Worm (Caenorhabditis elegans) whole organism, young adult: ENCODE results near the gene B0563.8.

Source experiments
- B0019.2 ChIP-seq: fragments of 200-800 bp; sonication (Bioruptor generic); conservative IDR thresholded peaks from 2 replicates; pipeline ENCODE4 v1.3.6; 2022; ENCODE audit warnings: missing genetic modification reagents, missing genetic modification characterization, missing compliant biosample characterization
- F10E7.11 ChIP-seq: sonication (generic microtip); optimal IDR thresholded peaks from 2 replicates; lab custom pipeline; 2017; ENCODE audit warnings: mild to moderate bottlenecking, missing genetic modification characterization, moderate library complexity, missing compliant biosample characterization
- F22D6.2 ChIP-seq: sonication (generic microtip); optimal IDR thresholded peaks from 2 replicates; lab custom pipeline; 2016; ENCODE audit warnings: mild to moderate bottlenecking, missing genetic modification characterization, missing compliant biosample characterization
- F33H1.4 ChIP-seq: fragments of 200-800 bp; sonication (Bioruptor generic); IDR thresholded peaks from 2 replicates; pipeline ENCODE4 v1.3.6; 2022; ENCODE audit warnings: missing genetic modification reagents, missing genetic modification characterization, missing compliant biosample characterization
- F49E8.2 ChIP-seq: sonication (generic microtip); optimal IDR thresholded peaks from 3 replicates; lab custom pipeline; 2017; ENCODE audit warnings: missing genetic modification characterization, mild to moderate bottlenecking, missing compliant biosample characterization, antibody characterized with exemption, moderate library complexity; ENCODE audit not compliant: insufficient read depth
- F57C9.4 ChIP-seq: sonication (generic microtip); optimal IDR thresholded peaks from 2 replicates; lab custom pipeline; 2017; ENCODE audit warnings: mild to moderate bottlenecking, missing genetic modification characterization, missing compliant biosample characterization
- K11D2.4 ChIP-seq: fragments of 200-800 bp; sonication (Bioruptor generic); IDR thresholded peaks from 2 replicates; pipeline ENCODE4 v1.3.6; 2022; ENCODE audit warnings: missing genetic modification reagents, missing genetic modification characterization, missing compliant biosample characterization
- T26A5.8 ChIP-seq: sonication (generic microtip); optimal IDR thresholded peaks from 2 replicates; lab custom pipeline; 2016; ENCODE audit warnings: missing genetic modification characterization, missing compliant biosample characterization
- Y53F4B.3 ChIP-seq: fragments of 200-800 bp; sonication (Bioruptor generic); IDR thresholded peaks from 2 replicates; pipeline ENCODE4 v1.3.6; 2022; ENCODE audit warnings: missing genetic modification reagents, missing genetic modification characterization, missing compliant biosample characterization
- Y79H2A.3 ChIP-seq: fragments of 200-800 bp; sonication (Bioruptor generic); conservative IDR thresholded peaks from 2 replicates; pipeline ENCODE4 v1.3.6; 2022; ENCODE audit warnings: missing genetic modification reagents, missing genetic modification characterization, missing compliant biosample characterization
- Y95B8A.8 ChIP-seq: fragments of 200-800 bp; sonication (Bioruptor generic); IDR thresholded peaks from 2 replicates; pipeline ENCODE4 v1.3.6; 2022; ENCODE audit warnings: missing genetic modification reagents, missing genetic modification characterization, missing compliant biosample characterization
- ZK185.1 ChIP-seq: sonication (generic microtip); optimal IDR thresholded peaks from 2 replicates; lab custom pipeline; 2016; ENCODE audit warnings: mild to moderate bottlenecking, missing genetic modification characterization, missing compliant biosample characterization; ENCODE audit not compliant: poor library complexity, severe bottlenecking
- attf-3 ChIP-seq: fragments of 200-800 bp; sonication (Bioruptor generic); conservative IDR thresholded peaks from 2 replicates; pipeline ENCODE4 v1.3.6; 2022; ENCODE audit warnings: missing genetic modification reagents, missing genetic modification characterization, missing compliant biosample characterization
- attf-6 ChIP-seq: fragments of 200-800 bp; sonication (Bioruptor generic); IDR thresholded peaks from 2 replicates; pipeline ENCODE4 v1.3.6; 2022; ENCODE audit warnings: missing genetic modification reagents, missing genetic modification characterization, missing compliant biosample characterization
- ccch-3 ChIP-seq: fragments of 200-800 bp; sonication (Bioruptor generic); optimal IDR thresholded peaks from 2 replicates; lab custom pipeline; 2018; ENCODE audit warnings: mild to moderate bottlenecking, missing genetic modification characterization, missing compliant biosample characterization
- ceh-100 ChIP-seq: fragments of 200-800 bp; sonication (Bioruptor generic); IDR thresholded peaks from 2 replicates; pipeline ENCODE4 v1.3.6; 2022; ENCODE audit warnings: missing genetic modification reagents, missing genetic modification characterization, missing compliant biosample characterization
- ceh-27 ChIP-seq: fragments of 200-800 bp; sonication (Bioruptor generic); optimal IDR thresholded peaks from 2 replicates; lab custom pipeline; 2018; ENCODE audit warnings: mild to moderate bottlenecking, missing genetic modification characterization, moderate library complexity, missing compliant biosample characterization
- ceh-79 ChIP-seq: sonication (generic microtip); optimal IDR thresholded peaks from 2 replicates; lab custom pipeline; 2017; ENCODE audit warnings: mild to moderate bottlenecking, missing genetic modification characterization, missing compliant biosample characterization
- ceh-91 ChIP-seq: fragments of 200-800 bp; sonication (Bioruptor generic); IDR thresholded peaks from 2 replicates; pipeline ENCODE4 v1.3.6; 2022; ENCODE audit warnings: missing genetic modification reagents, missing genetic modification characterization, missing compliant biosample characterization
- efl-1 ChIP-seq: fragments of 150-350 bp; optimal IDR thresholded peaks from 2 replicates; lab custom pipeline; 2014; ENCODE audit warnings: missing biosample characterization, missing genetic modification reagents, missing genetic modification characterization
- egl-18 ChIP-seq: fragments of 200-800 bp; sonication (Bioruptor generic); IDR thresholded peaks from 2 replicates; pipeline ENCODE4 v1.3.6; 2022; ENCODE audit warnings: missing genetic modification reagents, missing genetic modification characterization, missing compliant biosample characterization
- ekl-4 ChIP-seq: fragments of 200-800 bp; sonication (Bioruptor generic); IDR thresholded peaks from 2 replicates; pipeline ENCODE4 v1.3.6; 2022; ENCODE audit warnings: missing genetic modification reagents, missing genetic modification characterization, missing compliant biosample characterization
- ets-4 ChIP-seq: fragments of 200-800 bp; sonication (Bioruptor generic); optimal IDR thresholded peaks from 2 replicates; lab custom pipeline; 2018; ENCODE audit warnings: mild to moderate bottlenecking, missing genetic modification characterization, missing compliant biosample characterization
- gei-17 ChIP-seq: fragments of 200-800 bp; sonication (Bioruptor generic); optimal IDR thresholded peaks from 2 replicates; lab custom pipeline; 2018; ENCODE audit warnings: mild to moderate bottlenecking, missing genetic modification characterization, missing compliant biosample characterization
- him-1 ChIP-seq: sonication (generic microtip); optimal IDR thresholded peaks from 2 replicates; lab custom pipeline; 2016; ENCODE audit warnings: missing genotype, missing genetic modification reagents, missing genetic modification characterization, missing compliant biosample characterization
- hmg-20 ChIP-seq: fragments of 200-800 bp; sonication (Bioruptor generic); IDR thresholded peaks from 2 replicates; pipeline ENCODE4 v1.3.6; 2022; ENCODE audit warnings: missing genetic modification reagents, missing genetic modification characterization, missing compliant biosample characterization
- let-526 ChIP-seq: fragments of 200-800 bp; sonication (Bioruptor generic); IDR thresholded peaks from 2 replicates; pipeline ENCODE4 v1.3.6; 2022; ENCODE audit warnings: missing genetic modification reagents, missing genetic modification characterization, missing compliant biosample characterization
- let-607 ChIP-seq, 2 experiments: fragments of 200-800 bp in 1 of 2; sonication (Bioruptor generic) in 1 of 2; sonication (generic microtip) in 1 of 2; optimal IDR thresholded peaks; 2 replicates each; lab custom pipeline; 2016 to 2018; ENCODE audit warnings: mild to moderate bottlenecking in 2 of 2, missing compliant biosample characterization in 2 of 2, missing genetic modification characterization in 2 of 2, moderate library complexity in 2 of 2, missing genotype in 1 of 2
- lin-40 ChIP-seq: sonication (generic microtip); optimal IDR thresholded peaks from 2 replicates; lab custom pipeline; 2016; ENCODE audit warnings: missing genetic modification characterization, mild to moderate bottlenecking, missing compliant biosample characterization, missing genotype, missing genetic modification reagents
- mel-28 ChIP-seq: sonication (generic microtip); optimal IDR thresholded peaks from 2 replicates; lab custom pipeline; 2016; ENCODE audit warnings: borderline replicate concordance, mild to moderate bottlenecking, missing genetic modification characterization, missing compliant biosample characterization
- nfya-1 ChIP-seq: sonication (generic microtip); optimal IDR thresholded peaks from 2 replicates; lab custom pipeline; 2017; ENCODE audit warnings: antibody characterized with exemption, missing compliant biosample characterization, missing genetic modification characterization, borderline replicate concordance; ENCODE audit not compliant: insufficient read depth
- nfya-2 ChIP-seq: fragments of 200-800 bp; sonication (Bioruptor generic); IDR thresholded peaks from 2 replicates; pipeline ENCODE4 v1.3.6; 2022; ENCODE audit warnings: missing genetic modification reagents, missing genetic modification characterization, missing compliant biosample characterization
- nhr-120 ChIP-seq: fragments of 200-800 bp; sonication (Bioruptor generic); IDR thresholded peaks from 2 replicates; pipeline ENCODE4 v1.3.6; 2022; ENCODE audit warnings: missing genetic modification characterization, missing compliant biosample characterization
- rcor-1 ChIP-seq: fragments of 200-800 bp; sonication (Bioruptor generic); IDR thresholded peaks from 2 replicates; pipeline ENCODE4 v1.3.6; 2022; ENCODE audit warnings: missing genetic modification reagents, missing genetic modification characterization, missing compliant biosample characterization
- sdz-38 ChIP-seq: sonication (generic microtip); optimal IDR thresholded peaks from 2 replicates; lab custom pipeline; 2016; ENCODE audit warnings: missing genotype, missing genetic modification characterization, missing compliant biosample characterization
- snpc-1.1 ChIP-seq: sonication (generic microtip); optimal IDR thresholded peaks from 2 replicates; lab custom pipeline; 2017; ENCODE audit warnings: missing genetic modification characterization, mild to moderate bottlenecking, missing compliant biosample characterization, antibody characterized with exemption, moderate library complexity, missing genotype, missing genetic modification reagents; ENCODE audit not compliant: insufficient read depth
- snpc-1.3 ChIP-seq: sonication (generic microtip); optimal IDR thresholded peaks from 2 replicates; lab custom pipeline; 2017; ENCODE audit warnings: missing genetic modification characterization, mild to moderate bottlenecking, missing compliant biosample characterization, antibody characterized with exemption, moderate library complexity, missing genotype, missing genetic modification reagents; ENCODE audit not compliant: insufficient read depth
- somi-1 ChIP-seq: fragments of 200-800 bp; sonication (Bioruptor generic); optimal IDR thresholded peaks from 2 replicates; lab custom pipeline; 2018; ENCODE audit warnings: mild to moderate bottlenecking, missing genetic modification characterization, missing compliant biosample characterization
- unc-62 ChIP-seq: fragments of 150-350 bp; optimal IDR thresholded peaks from 2 replicates; lab custom pipeline; 2014; ENCODE audit warnings: missing biosample characterization, missing genetic modification reagents, missing genetic modification characterization
- zfh-2 ChIP-seq: fragments of 200-800 bp; sonication (Bioruptor generic); conservative IDR thresholded peaks from 2 replicates; pipeline ENCODE4 v1.3.6; 2022; ENCODE audit warnings: missing genetic modification reagents, missing genetic modification characterization, missing compliant biosample characterization
- ztf-22 ChIP-seq: fragments of 200-800 bp; sonication (Bioruptor generic); optimal IDR thresholded peaks from 2 replicates; lab custom pipeline; 2018; ENCODE audit warnings: mild to moderate bottlenecking, missing genetic modification characterization, moderate library complexity, missing compliant biosample characterization
- ztf-25 ChIP-seq: fragments of 200-800 bp; sonication (Bioruptor generic); IDR thresholded peaks from 2 replicates; pipeline ENCODE4 v1.3.6; 2022; ENCODE audit warnings: missing genetic modification reagents, missing genetic modification characterization, missing compliant biosample characterization
- ztf-6 ChIP-seq: fragments of 200-800 bp; sonication (Bioruptor generic); IDR thresholded peaks from 2 replicates; pipeline ENCODE4 v1.3.6; 2022; ENCODE audit warnings: missing genetic modification reagents, missing genetic modification characterization, missing compliant biosample characterization

Gene B0563.8

ce11 chrX:9172278-9172677, 2.0 kb downstream of the B0563.8 start, which contains the start of gene B0563.18:
Gene B0563.18, plus strand, starts transcription at chrX:9172578.
- TF ChIP-seq let-607 (tag; optimal IDR thresholded peaks at IDR 0.05; lab: Kevin White, UChicago): no peak
- no peak for TF ChIP-seq Y53F4B.3
- TF ChIP-seq him-1 (tag; lab: Kevin White, UChicago): no peak
- no peak for TF ChIP-seq F49E8.2
- no peak for TF ChIP-seq let-526
- no peak for TF ChIP-seq mel-28
- no peak for TF ChIP-seq snpc-1.1 (tag; lab: Kevin White, UChicago)
- TF ChIP-seq F10E7.11 (tag; lab: Kevin White, UChicago): no peak

ce11 chrX:9171241-9171640, 3.1 kb downstream of the B0563.8 start, which contains the start of gene B0563.1:
Gene B0563.1, plus strand, starts transcription at chrX:9171541.
- TF ChIP-seq K11D2.4 (GFP tag; lab: Robert Waterston, UW) (no peak), hmg-20 (GFP tag; lab: Robert Waterston, UW) (no peak), ceh-27 (GFP tag; lab: Kevin White, UChicago) (no peak), nfya-2 (no peak), unc-62 (GFP tag; lab: Kevin White, UChicago) (no peak), gei-17 (GFP tag; lab: Kevin White, UChicago) (no peak), ets-4 (GFP tag; lab: Kevin White, UChicago) (no peak), ceh-91 (GFP tag; lab: Robert Waterston, UW) (no peak), efl-1 (GFP tag; lab: Kevin White, UChicago) (no peak), ceh-100 (GFP tag; lab: Robert Waterston, UW) (no peak), F57C9.4 (tag; lab: Kevin White, UChicago) (no peak), B0019.2 (no peak), sdz-38 (no peak), lin-40 (tag; lab: Kevin White, UChicago) (no peak), ekl-4 (no peak), snpc-1.3 (no peak)

- TF ChIP-seq attf-6 (GFP tag; lab: Robert Waterston, UW): no peak
- TF ChIP-seq Y95B8A.8 (GFP tag; lab: Robert Waterston, UW): no peak
- no peak for TF ChIP-seq F22D6.2 (tag; lab: Kevin White, UChicago)
- no peak for TF ChIP-seq ztf-6 (GFP tag; lab: Robert Waterston, UW)
- TF ChIP-seq rcor-1: no peak
- no peak for TF ChIP-seq Y79H2A.3 (GFP tag; lab: Robert Waterston, UW)
- no peak for TF ChIP-seq nfya-2
- no peak for TF ChIP-seq ztf-25 (GFP tag; lab: Robert Waterston, UW)
- TF ChIP-seq ZK185.1 (tag; lab: Kevin White, UChicago): no peak
- no peak for TF ChIP-seq T26A5.8
- TF ChIP-seq attf-3: no peak
Observed at ce11 chrX:9170058-9170457, 4.3 kb downstream of the B0563.8 start.

- TF ChIP-seq ZK185.1 (tag; lab: Kevin White, UChicago) (no peak), somi-1 (no peak), F33H1.4 (GFP tag; lab: Robert Waterston, UW) (no peak), attf-6 (GFP tag; lab: Robert Waterston, UW) (no peak), nfya-1 (tag; lab: Kevin White, UChicago) (no peak), nhr-120 (no peak), egl-18 (GFP tag; lab: Robert Waterston, UW) (no peak), zfh-2 (no peak), ceh-79 (tag; lab: Kevin White, UChicago) (no peak), nfya-2 (no peak), ztf-22 (GFP tag; lab: Kevin White, UChicago) (no peak), unc-62 (GFP tag; lab: Kevin White, UChicago) (no peak), F10E7.11 (tag; lab: Kevin White, UChicago) (no peak), ccch-3 (GFP tag; lab: Kevin White, UChicago) (no peak), F57C9.4 (tag; lab: Kevin White, UChicago) (no peak), Y79H2A.3 (GFP tag; lab: Robert Waterston, UW) (no peak)
Observed at ce11 chrX:9168239-9168638, 6.1 kb downstream of the B0563.8 start, which contains the start of gene B0563.9. Gene B0563.9, plus strand, starts transcription at chrX:9168539.
